Worm (Caenorhabditis elegans): Measurements from ENCODE around the gene R151.2.

Gene R151.2

ce11 chrIII:7179538-7180301 is 30.0 kb upstream of the R151.2 start, which contains the start of the genes rps-14 and rpl-36 (continued):
- TF ChIP-seq B0336.3 (GFP tag; IDR thresholded peaks at IDR 0.05) (peak; percentile 29; the same call in 1 of the 2 replicates), pbrm-1 (GFP tag; IDR thresholded peaks at IDR 0.05) (peak; percentile 69), madf-10 (tag; optimal IDR thresholded peaks at IDR 0.05) (peak; percentile 2), F49E8.2 (tag; optimal IDR thresholded peaks at IDR 0.05; ENCODE audit: insufficient read depth) (peak; percentile 26), let-607 (tag; optimal IDR thresholded peaks at IDR 0.05) (peak in 1 of 2 experiments; percentile 45), attf-5 (GFP tag; optimal IDR thresholded peaks at IDR 0.05) (peak; percentile 60), ceh-27 (GFP tag; optimal IDR thresholded peaks at IDR 0.05) (peak; percentile 61), cebp-1 (GFP tag; IDR thresholded peaks at IDR 0.05) (no peak), cebp-1 (tag; optimal IDR thresholded peaks at IDR 0.05) (peak; percentile 77), tbp1 (GFP tag; optimal IDR thresholded peaks at IDR 0.05) (peak; percentile 62), ceh-100 (GFP tag; IDR thresholded peaks at IDR 0.05) (peak; percentile 61), mel-28 (tag; optimal IDR thresholded peaks at IDR 0.05; ENCODE audit: borderline replicate concordance) (no peak), nhr-179 (tag; optimal IDR thresholded peaks at IDR 0.05) (no peak), hmg-1.2 (GFP tag; IDR thresholded peaks at IDR 0.05) (peak; percentile 87), hsf-1 (GFP tag; IDR thresholded peaks at IDR 0.05) (no peak), attf-3 (GFP tag; conservative IDR thresholded peaks at IDR 0.05) (peak; percentile 72), lin-40 (tag; optimal IDR thresholded peaks at IDR 0.05) (peak; percentile 82), lir-1 (GFP tag; conservative IDR thresholded peaks at IDR 0.05) (no peak; the same call in 1 of the 2 replicates), snpc-1.1 (tag; optimal IDR thresholded peaks at IDR 0.05; ENCODE audit: insufficient read depth) (peak; percentile 40), Y53G8AR.9 (GFP tag; conservative IDR thresholded peaks at IDR 0.05) (0 out of 2 replicates have a peak, but pooled peaks have one; percentile 28), K12H6.12 (tag; optimal IDR thresholded peaks at IDR 0.05) (peak; percentile 47), F52B5.7 (tag; optimal IDR thresholded peaks at IDR 0.05) (no peak), ztf-28 (GFP tag; IDR thresholded peaks at IDR 0.05) (no peak), tlf-1 (GFP tag; optimal IDR thresholded peaks at IDR 0.05) (peak; percentile 82), snpc-1.3 (tag; optimal IDR thresholded peaks at IDR 0.05; ENCODE audit: insufficient read depth) (peak; percentile 71)

- TF ChIP-seq rcor-1 (GFP tag; IDR thresholded peaks at IDR 0.05) (peak; percentile 74), ztf-18 (tag; optimal IDR thresholded peaks at IDR 0.05) (peak; percentile 13), hlh-12 (tag; optimal IDR thresholded peaks at IDR 0.05) (no peak), attf-3 (GFP tag; conservative IDR thresholded peaks at IDR 0.05) (no peak), aptf-2 (GFP tag; conservative IDR thresholded peaks at IDR 0.05) (no peak), ceh-58 (GFP tag; IDR thresholded peaks at IDR 0.05) (0 out of 2 replicates have a peak, but pooled peaks have one; percentile 28), madf-3 (GFP tag; IDR thresholded peaks at IDR 0.05) (peak; percentile 87), somi-1 (GFP tag; optimal IDR thresholded peaks at IDR 0.05) (no peak), aptf-3 (GFP tag; IDR thresholded peaks at IDR 0.05) (0 out of 2 replicates have a peak, but pooled peaks have one; percentile 51), hrde-1 (tag; optimal IDR thresholded peaks at IDR 0.05; ENCODE audit: borderline replicate concordance) (peak; percentile 71), repo-1 (tag; optimal IDR thresholded peaks at IDR 0.05) (peak; percentile 52), snpc-1.1 (tag; optimal IDR thresholded peaks at IDR 0.05; ENCODE audit: insufficient read depth) (no peak), dox-1 (GFP tag; IDR thresholded peaks at IDR 0.05) (0 out of 2 replicates have a peak, but pooled peaks have one; percentile 52), F49E8.2 (tag; optimal IDR thresholded peaks at IDR 0.05; ENCODE audit: insufficient read depth) (peak; percentile 26), B0336.3 (GFP tag; IDR thresholded peaks at IDR 0.05) (peak; percentile 88), athp-1 (tag; optimal IDR thresholded peaks at IDR 0.05) (peak; percentile 38), B0035.1 (tag; optimal IDR thresholded peaks at IDR 0.05) (no peak), ztf-26 (tag; optimal IDR thresholded peaks at IDR 0.05) (no peak), Y53G8AR.9 (GFP tag; conservative IDR thresholded peaks at IDR 0.05) (peak; percentile 89), ztf-25 (GFP tag; IDR thresholded peaks at IDR 0.05) (peak; percentile 52; the same call in 1 of the 2 replicates), lsl-1 (GFP tag; optimal IDR thresholded peaks at IDR 0.05) (peak; percentile 33), ama-1 (optimal IDR thresholded peaks at IDR 0.05) (no peak), ama-1 (GFP tag; optimal IDR thresholded peaks at IDR 0.05) (peak in 1 of 2 experiments; percentile 73), nfya-2 (GFP tag; IDR thresholded peaks at IDR 0.05) (no peak), atf-7 (tag; optimal IDR thresholded peaks at IDR 0.05) (no peak), him-1 (tag; optimal IDR thresholded peaks at IDR 0.05) (no peak)
Measured at ce11 chrIII:7180613-7181012, 29.2 kb upstream of the R151.2 start, which contains the start of gene ndab-2. Gene ndab-2, plus strand, starts transcription at chrIII:7180752.

Measured in whole organism, young adult.